Worm (Caenorhabditis elegans) whole organism, L3 larva: Measurements from ENCODE around the gene des-2.

ENCODE experiments used
- R02D3.7 ChIP-seq: fragments of 150-350 bp; optimal IDR thresholded peaks from 2 replicates; lab custom pipeline; 2014; ENCODE audit warnings: missing biosample characterization, missing genetic modification characterization
- ZK546.5 ChIP-seq: sonication (generic microtip); optimal IDR thresholded peaks from 2 replicates; lab custom pipeline; 2017; ENCODE audit warnings: missing biosample characterization, missing genetic modification characterization
- aly-2 ChIP-seq: fragments of 150-350 bp; optimal IDR thresholded peaks from 2 replicates; lab custom pipeline; 2014; ENCODE audit warnings: missing biosample characterization, missing genetic modification characterization
- ama-1 ChIP-seq: fragments of 150-350 bp; optimal IDR thresholded peaks from 2 replicates; lab custom pipeline; 2018
- ceh-16 ChIP-seq: sonication (generic microtip); optimal IDR thresholded peaks from 2 replicates; lab custom pipeline; 2017; ENCODE audit warnings: missing biosample characterization, missing genetic modification characterization
- ceh-28 ChIP-seq: fragments of 150-350 bp; optimal IDR thresholded peaks from 2 replicates; lab custom pipeline; 2014; ENCODE audit warnings: missing biosample characterization, missing genetic modification reagents, missing genetic modification characterization
- ceh-82 ChIP-seq: fragments of 150-350 bp; optimal IDR thresholded peaks from 2 replicates; lab custom pipeline; 2014; ENCODE audit warnings: missing biosample characterization, missing genetic modification characterization
- daf-12 ChIP-seq: fragments of 150-350 bp; optimal IDR thresholded peaks from 2 replicates; lab custom pipeline; 2014; ENCODE audit warnings: missing biosample characterization, missing genetic modification reagents, missing genetic modification characterization
- egl-27 ChIP-seq: sonication (generic microtip); optimal IDR thresholded peaks from 4 replicates; lab custom pipeline; 2017; ENCODE audit warnings: missing biosample characterization, missing genetic modification reagents, missing genetic modification characterization
- egl-5 ChIP-seq: fragments of 150-350 bp; optimal IDR thresholded peaks from 2 replicates; lab custom pipeline; 2017; ENCODE audit warnings: missing biosample characterization, missing genetic modification reagents, missing genetic modification characterization, inconsistent platforms
- elt-1 ChIP-seq: fragments of 150-350 bp; optimal IDR thresholded peaks from 2 replicates; lab custom pipeline; 2014; ENCODE audit warnings: missing biosample characterization, missing genetic modification characterization
- elt-2 ChIP-seq: sonication (generic microtip); optimal IDR thresholded peaks from 2 replicates; lab custom pipeline; 2016; ENCODE audit warnings: missing genetic modification reagents, mild to moderate bottlenecking, missing genetic modification characterization, missing compliant biosample characterization
- elt-3 ChIP-seq, 3 experiments: fragments of 150-350 bp in 1 of 3; sonication (generic microtip) in 2 of 3; optimal IDR thresholded peaks; 2 replicates in 2 of 3; 4 replicates in 1 of 3; lab custom pipeline; 2014 to 2017; ENCODE audit warnings: missing biosample characterization in 3 of 3, missing genetic modification characterization in 3 of 3
- eor-1 ChIP-seq, 2 experiments: fragments of 150-350 bp; optimal IDR thresholded peaks; 2 replicates each; lab custom pipeline; 2014 to 2018; ENCODE audit warnings: missing biosample characterization in 2 of 2, missing genetic modification characterization in 2 of 2
- fkh-2 ChIP-seq: fragments of 150-350 bp; optimal IDR thresholded peaks from 2 replicates; lab custom pipeline; 2014; ENCODE audit warnings: missing biosample characterization, missing genetic modification reagents, missing genetic modification characterization
- fos-1 ChIP-seq: fragments of 150-350 bp; optimal IDR thresholded peaks from 2 replicates; lab custom pipeline; 2014; ENCODE audit warnings: missing biosample characterization, missing genetic modification characterization
- hmg-11 ChIP-seq: sonication (generic microtip); optimal IDR thresholded peaks from 2 replicates; lab custom pipeline; 2016; ENCODE audit warnings: missing genetic modification characterization, missing compliant biosample characterization
- jun-1 ChIP-seq: fragments of 150-350 bp; optimal IDR thresholded peaks from 2 replicates; lab custom pipeline; 2014; ENCODE audit warnings: missing biosample characterization, missing genetic modification reagents, missing genetic modification characterization
- lin-15B ChIP-seq: fragments of 150-350 bp; optimal IDR thresholded peaks from 2 replicates; lab custom pipeline; 2014; ENCODE audit warnings: missing biosample characterization, missing genetic modification characterization
- lin-39 ChIP-seq: fragments of 150-350 bp; optimal IDR thresholded peaks from 2 replicates; lab custom pipeline; 2018; ENCODE audit warnings: missing biosample characterization, missing genetic modification reagents, missing genetic modification characterization
- lsy-12 ChIP-seq: sonication (generic microtip); optimal IDR thresholded peaks from 2 replicates; lab custom pipeline; 2016; ENCODE audit warnings: mild to moderate bottlenecking, missing genetic modification characterization, missing compliant biosample characterization
- mdl-1 ChIP-seq: fragments of 150-350 bp; optimal IDR thresholded peaks from 2 replicates; lab custom pipeline; 2014; ENCODE audit warnings: missing biosample characterization, missing genetic modification characterization
- mml-1 ChIP-seq: fragments of 150-350 bp; sonication (generic microtip); optimal IDR thresholded peaks from 3 replicates; lab custom pipeline; 2014; ENCODE audit warnings: missing biosample characterization, missing genetic modification characterization
- nfya-1 ChIP-seq: sonication (generic microtip); optimal IDR thresholded peaks from 2 replicates; lab custom pipeline; 2017; ENCODE audit warnings: missing genetic modification characterization, mild to moderate bottlenecking, missing compliant biosample characterization, antibody characterized with exemption, moderate library complexity; ENCODE audit not compliant: insufficient read depth
- nhr-11 ChIP-seq: fragments of 150-350 bp; optimal IDR thresholded peaks from 2 replicates; lab custom pipeline; 2014; ENCODE audit warnings: missing biosample characterization, missing genetic modification characterization
- nhr-23 ChIP-seq: fragments of 150-350 bp; optimal IDR thresholded peaks from 2 replicates; lab custom pipeline; 2014; ENCODE audit warnings: missing biosample characterization, missing genetic modification reagents, missing genetic modification characterization
- nhr-237 ChIP-seq: fragments of 150-350 bp; optimal IDR thresholded peaks from 2 replicates; lab custom pipeline; 2014; ENCODE audit warnings: missing biosample characterization, missing genetic modification characterization
- nhr-25 ChIP-seq: sonication (generic microtip); optimal IDR thresholded peaks from 2 replicates; lab custom pipeline; 2017; ENCODE audit warnings: missing biosample characterization, missing genetic modification characterization
- nhr-28 ChIP-seq: fragments of 150-350 bp; optimal IDR thresholded peaks from 2 replicates; lab custom pipeline; 2014; ENCODE audit warnings: missing biosample characterization, missing genetic modification characterization
- nhr-43 ChIP-seq: sonication (generic microtip); optimal IDR thresholded peaks from 2 replicates; lab custom pipeline; 2016; ENCODE audit warnings: mild to moderate bottlenecking, missing genetic modification characterization, missing compliant biosample characterization; ENCODE audit not compliant: poor library complexity, severe bottlenecking
- nhr-67 ChIP-seq: fragments of 150-350 bp; optimal IDR thresholded peaks from 2 replicates; lab custom pipeline; 2014; ENCODE audit warnings: missing biosample characterization, missing genetic modification characterization
- nhr-76 ChIP-seq: fragments of 150-350 bp; sonication (generic microtip); optimal IDR thresholded peaks from 5 replicates; lab custom pipeline; 2014; ENCODE audit warnings: missing biosample characterization, missing genetic modification characterization
- nhr-77 ChIP-seq: fragments of 150-350 bp; optimal IDR thresholded peaks from 2 replicates; lab custom pipeline; 2014; ENCODE audit warnings: missing biosample characterization, missing genetic modification characterization
- pha-4 ChIP-seq: fragments of 150-350 bp; optimal IDR thresholded peaks from 2 replicates; lab custom pipeline; 2014; ENCODE audit warnings: missing biosample characterization, missing genetic modification reagents, missing genetic modification characterization
- pqm-1 ChIP-seq: fragments of 150-350 bp; optimal IDR thresholded peaks from 2 replicates; lab custom pipeline; 2017; ENCODE audit warnings: missing biosample characterization, missing genetic modification characterization, inconsistent platforms
- sea-2 ChIP-seq: fragments of 150-350 bp; sonication (generic microtip); optimal IDR thresholded peaks from 4 replicates; lab custom pipeline; 2014; ENCODE audit warnings: missing biosample characterization, missing genetic modification reagents, missing genetic modification characterization
- skn-1 ChIP-seq: fragments of 150-350 bp; optimal IDR thresholded peaks from 2 replicates; lab custom pipeline; 2014; ENCODE audit warnings: missing biosample characterization, missing genetic modification characterization
- snpc-4 ChIP-seq: fragments of 150-350 bp; optimal IDR thresholded peaks from 2 replicates; lab custom pipeline; 2014; ENCODE audit warnings: missing biosample characterization, missing genetic modification characterization
- tbx-2 ChIP-seq: sonication (generic microtip); optimal IDR thresholded peaks from 2 replicates; lab custom pipeline; 2016; ENCODE audit warnings: mild to moderate bottlenecking, missing genetic modification characterization, missing compliant biosample characterization
- unc-39 ChIP-seq: sonication (generic microtip); optimal IDR thresholded peaks from 4 replicates; lab custom pipeline; 2017; ENCODE audit warnings: missing biosample characterization, missing genetic modification characterization
- unc-62 ChIP-seq: fragments of 150-350 bp; sonication (generic microtip); optimal IDR thresholded peaks from 4 replicates; lab custom pipeline; 2014; ENCODE audit warnings: missing biosample characterization, missing genetic modification reagents, missing genetic modification characterization
- zag-1 ChIP-seq: fragments of 150-350 bp; optimal IDR thresholded peaks from 2 replicates; lab custom pipeline; 2014; ENCODE audit warnings: missing biosample characterization, missing genetic modification characterization
- ztf-4 ChIP-seq: fragments of 150-350 bp; optimal IDR thresholded peaks from 2 replicates; lab custom pipeline; 2014; ENCODE audit warnings: missing biosample characterization, missing genetic modification characterization

Gene des-2

DNA sequence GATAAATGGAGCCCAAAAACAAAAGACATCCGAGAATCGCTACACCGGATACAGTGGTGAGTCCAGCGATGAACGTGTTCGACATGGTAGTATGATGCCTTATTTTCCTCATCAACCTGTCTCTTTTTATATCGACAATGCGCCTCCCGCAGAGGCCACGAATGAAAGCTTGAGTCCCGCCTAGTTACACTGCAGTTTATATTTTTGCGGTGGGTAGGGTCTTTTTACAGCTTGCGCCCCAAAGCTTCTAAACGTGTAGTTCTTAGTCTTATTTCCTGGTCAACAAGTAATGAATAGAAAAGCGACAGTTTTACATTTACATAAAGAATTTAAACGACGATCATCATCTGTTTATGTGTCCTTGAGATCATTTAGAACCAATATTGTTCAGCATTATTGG is 28.8 kb upstream of the des-2 start, which contains the start of gene col-156:
TSS of gene col-156 (minus strand) at position 101 of the 400 bp plus-strand sequence.
- no peak for TF ChIP-seq aly-2 (tag; lab: Kevin White, UChicago)
- no peak for TF ChIP-seq ZK546.5 (tag; lab: Kevin White, UChicago)
- no peak for TF ChIP-seq mml-1
- no peak for TF ChIP-seq R02D3.7 (tag; lab: Kevin White, UChicago)
- no peak for TF ChIP-seq ceh-82 (tag; lab: Kevin White, UChicago)
- TF ChIP-seq elt-2 (tag; lab: Kevin White, UChicago): no peak
- TF ChIP-seq unc-62 (GFP tag; lab: Kevin White, UChicago): no peak
- TF ChIP-seq egl-5 (tag; lab: Kevin White, UChicago): no peak
- TF ChIP-seq hmg-11: no peak
- no peak for TF ChIP-seq fkh-2 (tag; lab: Kevin White, UChicago)
- TF ChIP-seq unc-39 (tag; lab: Kevin White, UChicago): no peak
- no peak for TF ChIP-seq jun-1 (tag; lab: Kevin White, UChicago)
- no peak for TF ChIP-seq zag-1 (tag; lab: Kevin White, UChicago)
- TF ChIP-seq, all 47 proteins: peak for 0

DNA sequence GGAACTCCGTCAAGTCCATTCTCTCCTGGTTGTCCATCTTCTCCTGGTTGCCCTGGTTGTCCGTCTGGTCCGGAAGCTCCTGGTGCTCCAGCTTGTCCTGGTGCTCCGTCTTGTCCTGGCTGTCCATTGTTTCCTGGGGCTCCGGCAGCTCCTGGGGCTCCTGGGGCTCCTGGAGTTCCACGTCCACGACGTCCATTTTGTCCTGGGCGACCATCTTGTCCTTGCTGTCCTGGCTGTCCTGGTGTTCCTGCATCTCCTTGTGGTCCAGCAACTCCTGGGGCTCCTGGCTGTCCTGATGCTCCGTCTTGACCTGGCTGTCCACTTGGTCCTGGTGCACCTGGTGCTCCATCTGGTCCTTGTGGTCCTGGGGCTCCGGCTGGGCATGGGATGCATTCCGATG is 27.9 kb upstream of the des-2 start:
- TF ChIP-seq pqm-1 (tag; lab: Kevin White, UChicago): no peak
- no peak for TF ChIP-seq eor-1 (tag; optimal IDR thresholded peaks at IDR 0.05; lab: Kevin White, UChicago)
- TF ChIP-seq lin-15B (tag; lab: Kevin White, UChicago): no peak
- no peak for TF ChIP-seq elt-3 (tag; optimal IDR thresholded peaks at IDR 0.05; lab: Kevin White, UChicago)
- TF ChIP-seq nhr-43 (tag; lab: Kevin White, UChicago): no peak
- TF ChIP-seq nhr-237: no peak
- TF ChIP-seq nhr-76 (tag; lab: Kevin White, UChicago): no peak

DNA sequence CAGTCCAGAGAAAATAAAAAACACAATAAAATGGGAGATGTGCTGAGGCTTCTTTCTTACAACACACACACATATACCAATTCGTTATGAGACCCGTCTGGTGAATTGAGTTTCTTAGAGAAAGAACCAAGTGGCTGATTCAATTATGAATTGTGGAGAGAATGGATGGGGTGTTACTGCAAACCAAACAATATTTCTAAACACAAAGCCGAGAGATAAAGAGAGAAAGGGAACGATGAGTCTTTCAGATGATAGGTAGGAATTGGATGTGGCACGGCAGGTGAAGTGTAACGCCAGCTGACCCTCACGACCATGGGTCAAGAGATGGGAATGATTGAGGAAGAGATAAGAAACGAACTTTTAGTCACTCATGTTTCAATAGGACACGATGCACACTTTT is 24.8 kb upstream of the des-2 start, which contains the start of gene mig-17:
TSS of gene mig-17 (plus strand) at position 389 of the 400 bp plus-strand sequence.
- TF ChIP-seq egl-5 (tag; lab: Kevin White, UChicago) (peak; percentile 53), daf-12 (tag; lab: Kevin White, UChicago) (no peak), nfya-1 (tag; lab: Kevin White, UChicago) (peak; percentile 23), ZK546.5 (tag; lab: Kevin White, UChicago) (no peak)

DNA sequence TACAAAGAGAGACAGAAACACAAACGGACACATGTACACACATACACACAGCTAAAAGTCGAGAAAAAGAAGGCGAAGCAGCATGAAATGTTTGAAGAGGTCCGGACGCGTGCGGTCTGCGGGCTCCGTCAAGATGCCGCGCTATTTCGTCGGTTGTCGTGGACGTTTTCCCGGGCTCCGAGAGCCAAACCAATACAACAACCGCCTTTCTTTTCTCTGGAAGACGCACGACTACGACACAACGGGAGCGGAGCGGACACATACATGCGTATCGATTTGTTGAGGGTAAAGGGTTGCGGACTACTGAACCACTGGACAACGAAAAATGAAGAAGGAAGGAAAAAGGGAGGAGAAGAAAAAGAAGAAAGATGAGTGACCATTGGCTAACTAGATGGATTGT is 23.9 kb upstream of the des-2 start:
- TF ChIP-seq tbx-2 (tag; lab: Kevin White, UChicago) (no peak), ceh-16 (tag; lab: Kevin White, UChicago) (no peak), jun-1 (tag; lab: Kevin White, UChicago) (no peak), elt-3 (tag; optimal IDR thresholded peaks at IDR 0.05; lab: Kevin White, UChicago) (no peak), nhr-11 (tag; lab: Kevin White, UChicago) (no peak), mml-1 (no peak), nhr-76 (tag; lab: Kevin White, UChicago) (no peak), elt-2 (tag; lab: Kevin White, UChicago) (no peak), nhr-25 (tag; lab: Kevin White, UChicago) (no peak), lsy-12 (no peak), ceh-28 (tag; lab: Kevin White, UChicago) (peak; percentile 28), unc-39 (tag; lab: Kevin White, UChicago) (no peak), R02D3.7 (tag; lab: Kevin White, UChicago) (no peak), nhr-23 (tag; lab: Kevin White, UChicago) (no peak), fkh-2 (tag; lab: Kevin White, UChicago) (no peak), skn-1 (no peak), fos-1 (tag; lab: Kevin White, UChicago) (no peak), ceh-82 (tag; lab: Kevin White, UChicago) (no peak), unc-62 (GFP tag; lab: Kevin White, UChicago) (peak; percentile 52), ZK546.5 (tag; lab: Kevin White, UChicago) (no peak), lin-39 (tag; lab: Kevin White, UChicago) (peak; percentile 73), zag-1 (tag; lab: Kevin White, UChicago) (no peak), ama-1 (no peak), elt-1 (tag; lab: Kevin White, UChicago) (no peak), nhr-237 (no peak), nfya-1 (tag; lab: Kevin White, UChicago) (peak; percentile 86), pha-4 (no peak), pqm-1 (tag; lab: Kevin White, UChicago) (no peak), ztf-4 (tag; lab: Kevin White, UChicago) (no peak), egl-5 (tag; lab: Kevin White, UChicago) (peak; percentile 48), sea-2 (no peak), nhr-28 (tag; lab: Kevin White, UChicago) (no peak), nhr-67 (tag; lab: Kevin White, UChicago) (no peak), nhr-77 (tag; lab: Kevin White, UChicago) (no peak), nhr-43 (tag; lab: Kevin White, UChicago) (no peak), snpc-4 (tag; lab: Kevin White, UChicago) (peak; percentile 20), daf-12 (tag; lab: Kevin White, UChicago) (no peak), aly-2 (tag; lab: Kevin White, UChicago) (no peak), hmg-11 (peak; percentile 30), egl-27 (tag; lab: Kevin White, UChicago) (no peak), mdl-1 (tag; lab: Kevin White, UChicago) (no peak), eor-1 (tag; optimal IDR thresholded peaks at IDR 0.05; lab: Kevin White, UChicago) (no peak), lin-15B (tag; lab: Kevin White, UChicago) (no peak)
